Worm (Caenorhabditis elegans) whole organism, L4/young adult: Measurements from ENCODE around the gene nfyb-1.

Source experiments
- W03F9.2 ChIP-seq: fragments of 150-350 bp; optimal IDR thresholded peaks from 2 replicates; lab custom pipeline; 2014; ENCODE audit warnings: missing biosample characterization, missing genetic modification characterization
- dao-5 ChIP-seq: sonication (generic microtip); optimal IDR thresholded peaks from 2 replicates; lab custom pipeline; 2016; ENCODE audit warnings: missing genotype, missing genetic modification characterization, moderate library complexity, missing compliant biosample characterization
- him-1 ChIP-seq: sonication (generic microtip); optimal IDR thresholded peaks from 2 replicates; lab custom pipeline; 2016; ENCODE audit warnings: missing genotype, missing genetic modification reagents, missing genetic modification characterization, missing compliant biosample characterization

DNA sequence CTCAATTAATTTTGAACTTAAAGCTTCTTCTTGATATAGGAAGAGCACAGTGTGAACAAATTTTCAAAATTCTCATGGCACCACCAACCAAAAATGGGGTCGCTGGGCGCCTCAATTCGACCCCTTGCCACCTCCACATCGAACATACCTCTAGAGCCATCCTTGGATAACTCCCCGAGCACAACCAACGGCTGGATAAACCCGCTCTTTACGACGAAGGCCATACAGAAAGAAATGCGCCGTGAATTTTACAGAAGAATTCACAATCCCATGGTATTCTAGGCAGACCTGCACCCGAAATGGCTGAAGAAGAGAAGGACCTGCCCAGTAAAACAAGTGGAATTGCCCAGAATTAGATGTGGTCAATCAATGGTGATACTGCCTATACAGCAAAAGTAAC is 35.5 kb upstream of the nfyb-1 start:
- no peak for TF ChIP-seq dao-5 (tag; lab: Kevin White, UChicago)
- TF ChIP-seq him-1 (tag; lab: Kevin White, UChicago) = no peak
- no peak for TF ChIP-seq W03F9.2 (tag; lab: Kevin White, UChicago)
